Fruit fly (Drosophila melanogaster) whole organism, adult: ENCODE measurements around the gene CG42714.

ENCODE experiments used
- CG11617 ChIP-seq: fragments of 200-800 bp; sonication (Bioruptor generic); optimal IDR thresholded peaks from 2 replicates; lab custom pipeline; 2017; ENCODE audit warnings: mild to moderate bottlenecking, missing biosample characterization, missing genetic modification reagents, missing genetic modification characterization
- CG12768 ChIP-seq: fragments of 200-800 bp; sonication (Bioruptor generic); optimal IDR thresholded peaks from 2 replicates; lab custom pipeline; 2017; ENCODE audit warnings: missing biosample characterization, missing genetic modification characterization, mild to moderate bottlenecking, moderate library complexity, missing genetic modification reagents
- CG14711 ChIP-seq: fragments of 200-800 bp; sonication (Bioruptor generic); optimal IDR thresholded peaks from 2 replicates; lab custom pipeline; 2018; ENCODE audit warnings: missing biosample characterization, mild to moderate bottlenecking, missing genetic modification characterization, moderate library complexity
- CG1620 ChIP-seq: fragments of 200-800 bp; sonication (Bioruptor generic); optimal IDR thresholded peaks from 2 replicates; lab custom pipeline; 2016; ENCODE audit warnings: missing biosample characterization, missing genetic modification characterization
- CG33017 ChIP-seq: fragments of 200-800 bp; sonication (Bioruptor generic); optimal IDR thresholded peaks from 2 replicates; lab custom pipeline; 2018; ENCODE audit warnings: missing biosample characterization, mild to moderate bottlenecking, missing genetic modification characterization, moderate library complexity
- CG5204 ChIP-seq: fragments of 200-800 bp; sonication (Bioruptor generic); optimal IDR thresholded peaks from 2 replicates; lab custom pipeline; 2016; ENCODE audit warnings: missing biosample characterization, missing genetic modification characterization
- CG7045 ChIP-seq: fragments of 200-800 bp; sonication (Bioruptor generic); optimal IDR thresholded peaks from 2 replicates; lab custom pipeline; 2017; ENCODE audit warnings: missing biosample characterization, mild to moderate bottlenecking, missing genetic modification characterization
- CG7101 ChIP-seq: fragments of 200-800 bp; sonication (Bioruptor generic); optimal IDR thresholded peaks from 2 replicates; lab custom pipeline; 2018; ENCODE audit warnings: missing biosample characterization, mild to moderate bottlenecking, missing genetic modification characterization, moderate library complexity
- Clk ChIP-seq: fragments of 200-800 bp; sonication (Bioruptor generic); optimal IDR thresholded peaks from 2 replicates; lab custom pipeline; 2017; ENCODE audit warnings: missing biosample characterization, missing genetic modification characterization
- Crg-1 ChIP-seq: fragments of 200-800 bp; sonication (Bioruptor generic); optimal IDR thresholded peaks from 2 replicates; lab custom pipeline; 2016; ENCODE audit warnings: missing biosample characterization, missing genetic modification characterization
- Hr96 ChIP-seq: fragments of 200-800 bp; sonication (Bioruptor generic); optimal IDR thresholded peaks from 2 replicates; lab custom pipeline; 2016; ENCODE audit warnings: missing biosample characterization, missing genetic modification characterization
- Mnt ChIP-seq: fragments of 200-800 bp; sonication (Bioruptor generic); optimal IDR thresholded peaks from 2 replicates; lab custom pipeline; 2016; ENCODE audit warnings: missing biosample characterization, mild to moderate bottlenecking, missing genetic modification characterization
- bab1 ChIP-seq: fragments of 200-800 bp; sonication (Bioruptor generic); optimal IDR thresholded peaks from 3 replicates; lab custom pipeline; 2019; ENCODE audit warnings: missing biosample characterization, mild to moderate bottlenecking, missing genetic modification characterization, moderate library complexity
- cic ChIP-seq: fragments of 200-800 bp; sonication (Bioruptor generic); optimal IDR thresholded peaks from 2 replicates; lab custom pipeline; 2017; ENCODE audit warnings: missing biosample characterization, mild to moderate bottlenecking, missing genetic modification characterization, moderate library complexity
- cnc ChIP-seq, 2 experiments: fragments of >200 bp; optimal IDR thresholded peaks; 2 replicates each; lab custom pipeline; 2017
- kay ChIP-seq: fragments of 200-800 bp; sonication (Bioruptor generic); peaks from one replicate; lab custom pipeline; 2016; ENCODE audit warnings: missing biosample characterization, missing genetic modification characterization, borderline replicate concordance
- ovo ChIP-seq: fragments of 200-800 bp; sonication (Bioruptor generic); optimal IDR thresholded peaks from 2 replicates; lab custom pipeline; 2016; ENCODE audit warnings: missing biosample characterization, missing genetic modification characterization
- pad ChIP-seq: fragments of 200-800 bp; sonication (Bioruptor generic); optimal IDR thresholded peaks from 3 replicates; lab custom pipeline; 2017; ENCODE audit warnings: missing biosample characterization, missing genetic modification characterization, mild to moderate bottlenecking, moderate library complexity, missing genetic modification reagents
- tj ChIP-seq: fragments of 200-800 bp; sonication (Bioruptor generic); optimal IDR thresholded peaks from 3 replicates; lab custom pipeline; 2017; ENCODE audit warnings: missing biosample characterization, mild to moderate bottlenecking, missing genetic modification characterization, moderate library complexity
- toe ChIP-seq: fragments of 200-800 bp; sonication (Bioruptor generic); optimal IDR thresholded peaks from 2 replicates; lab custom pipeline; 2016; ENCODE audit warnings: missing biosample characterization, missing genetic modification characterization

Gene CG42714

dm6 chr3L:6262076-6262504 lies 28.2 kb upstream of the CG42714 start:
- no peak for TF ChIP-seq kay (GFP tag; lab: Kevin White, UChicago)
- no peak for TF ChIP-seq pad (GFP tag; lab: Kevin White, UChicago)
- no peak for TF ChIP-seq cnc (optimal IDR thresholded peaks at IDR 0.05; lab: Kevin White, UChicago)
- no peak for TF ChIP-seq CG12768 (GFP tag; lab: Kevin White, UChicago)
- TF ChIP-seq CG7045 (GFP tag; lab: Kevin White, UChicago) = no peak
- no peak for TF ChIP-seq Crg-1 (GFP tag; lab: Kevin White, UChicago)
- no peak for TF ChIP-seq Hr96 (GFP tag; lab: Kevin White, UChicago)
- TF ChIP-seq bab1 = no peak
- TF ChIP-seq CG5204 (GFP tag; lab: Kevin White, UChicago) = no peak
- TF ChIP-seq Clk (GFP tag; lab: Kevin White, UChicago) = no peak

dm6 chr3L:6261230-6261629 lies 27.4 kb upstream of the CG42714 start:
- no peak for TF ChIP-seq ovo (GFP tag; lab: Kevin White, UChicago)
- no peak for TF ChIP-seq bab1
- TF ChIP-seq tj (GFP tag; lab: Kevin White, UChicago) = no peak
- TF ChIP-seq CG33017 (tag; lab: Kevin White, UChicago) = no peak
- TF ChIP-seq Clk (GFP tag; lab: Kevin White, UChicago) = no peak
- peak; percentile 19 for TF ChIP-seq cic (GFP tag; lab: Kevin White, UChicago)
- TF ChIP-seq kay (GFP tag; lab: Kevin White, UChicago) = peak; percentile 48
- no peak for TF ChIP-seq CG5204 (GFP tag; lab: Kevin White, UChicago)
- no peak for TF ChIP-seq CG11617 (GFP tag; lab: Kevin White, UChicago)
- no peak for TF ChIP-seq toe (GFP tag; lab: Kevin White, UChicago)

dm6 chr3L:6258660-6259059 lies 24.8 kb upstream of the CG42714 start, which contains the start of gene CG10163:
Gene CG10163 (minus strand): TSS chr3L:6258760.
- TF ChIP-seq CG7101 (tag; lab: Kevin White, UChicago) = no peak
- no peak for TF ChIP-seq cic (GFP tag; lab: Kevin White, UChicago)
- no peak for TF ChIP-seq Hr96 (GFP tag; lab: Kevin White, UChicago)

- TF ChIP-seq pad (GFP tag; lab: Kevin White, UChicago) = peak; percentile 78
- TF ChIP-seq bab1 = peak; percentile 99
- TF ChIP-seq ovo (GFP tag; lab: Kevin White, UChicago) = peak; percentile 69
- TF ChIP-seq CG1620 (GFP tag; lab: Kevin White, UChicago) = peak; percentile 87
- no peak for TF ChIP-seq cnc (optimal IDR thresholded peaks at IDR 0.05; lab: Kevin White, UChicago)
- peak; percentile 82 for TF ChIP-seq CG33017 (tag; lab: Kevin White, UChicago)
- peak; percentile 14 for TF ChIP-seq Clk (GFP tag; lab: Kevin White, UChicago)
- TF ChIP-seq CG14711 = peak; percentile 82
- TF ChIP-seq CG7045 (GFP tag; lab: Kevin White, UChicago) = peak; percentile 77
- TF ChIP-seq Hr96 (GFP tag; lab: Kevin White, UChicago) = peak; percentile 74
- TF ChIP-seq Mnt (GFP tag; lab: Kevin White, UChicago) = peak; percentile 31
- peak; percentile 65 for TF ChIP-seq kay (GFP tag; lab: Kevin White, UChicago)
- TF ChIP-seq CG11617 (GFP tag; lab: Kevin White, UChicago) = peak; percentile 88
- TF ChIP-seq toe (GFP tag; lab: Kevin White, UChicago) = peak; percentile 78
- TF ChIP-seq tj (GFP tag; lab: Kevin White, UChicago) = peak; percentile 63
- peak; percentile 93 for TF ChIP-seq CG7101 (tag; lab: Kevin White, UChicago)
- peak; percentile 86 for TF ChIP-seq CG5204 (GFP tag; lab: Kevin White, UChicago)
- TF ChIP-seq CG12768 (GFP tag; lab: Kevin White, UChicago) = peak; percentile 85
- TF ChIP-seq cic (GFP tag; lab: Kevin White, UChicago) = peak; percentile 17
- TF ChIP-seq Crg-1 (GFP tag; lab: Kevin White, UChicago) = peak; percentile 78
These were observed 22.7 kb upstream of the CG42714 start, which contains the start of gene Best2 for dm6 chr3L:6256408-6257188. Gene Best2 (minus strand): TSS chr3L:6256665.

dm6 chr3L:6254427-6255105 lies 20.7 kb upstream of the CG42714 start:
- TF ChIP-seq tj (GFP tag; lab: Kevin White, UChicago) (peak; percentile 91), CG7045 (GFP tag; lab: Kevin White, UChicago) (no peak)

- TF ChIP-seq Clk (GFP tag; lab: Kevin White, UChicago) (no peak), pad (GFP tag; lab: Kevin White, UChicago) (peak; percentile 19), Hr96 (GFP tag; lab: Kevin White, UChicago) (no peak), cnc (optimal IDR thresholded peaks at IDR 0.05; lab: Kevin White, UChicago) (no peak), bab1 (peak; percentile 73), CG14711 (peak; percentile 1), CG1620 (GFP tag; lab: Kevin White, UChicago) (no peak), cic (GFP tag; lab: Kevin White, UChicago) (no peak), CG5204 (GFP tag; lab: Kevin White, UChicago) (no peak), Crg-1 (GFP tag; lab: Kevin White, UChicago) (no peak), toe (GFP tag; lab: Kevin White, UChicago) (no peak), kay (GFP tag; lab: Kevin White, UChicago) (peak; percentile 27), tj (GFP tag; lab: Kevin White, UChicago) (peak; percentile 10), ovo (GFP tag; lab: Kevin White, UChicago) (no peak), Mnt (GFP tag; lab: Kevin White, UChicago) (peak; percentile 28), CG11617 (GFP tag; lab: Kevin White, UChicago) (no peak), CG12768 (GFP tag; lab: Kevin White, UChicago) (no peak), CG33017 (tag; lab: Kevin White, UChicago) (peak; percentile 18), CG7101 (tag; lab: Kevin White, UChicago) (peak; percentile 31), CG7045 (GFP tag; lab: Kevin White, UChicago) (no peak)
These were observed 19.9 kb upstream of the CG42714 start for dm6 chr3L:6253730-6254129.
